Fruit fly (Drosophila melanogaster) whole organism, pupa: ENCODE results near the gene Mgat4a.
A peak's percentile ranks its signal among the peaks of the same experiment; 100 is the strongest.

Experiments used
- CG10348 ChIP-seq: fragments of 200-800 bp; sonication (Bioruptor generic); IDR thresholded peaks from 2 replicates; pipeline ENCODE4 v1.3.6; 2022; ENCODE audit warnings: missing biosample characterization, missing genetic modification characterization
- CG12605 ChIP-seq: fragments of 200-800 bp; sonication (Bioruptor generic); IDR thresholded peaks from 2 replicates; pipeline ENCODE4 v1.3.6; 2022; ENCODE audit warnings: missing biosample characterization, missing genetic modification characterization
- CG13204 ChIP-seq: fragments of 200-800 bp; sonication (Bioruptor generic); optimal IDR thresholded peaks from 2 replicates; lab custom pipeline; 2018; ENCODE audit warnings: missing biosample characterization, mild to moderate bottlenecking, missing genetic modification characterization, moderate library complexity
- CG14655 ChIP-seq: fragments of 200-800 bp; sonication (Bioruptor generic); optimal IDR thresholded peaks from 3 replicates; lab custom pipeline; 2017; ENCODE audit warnings: mild to moderate bottlenecking, missing biosample characterization, missing genetic modification reagents, missing genetic modification characterization
- CG15710 ChIP-seq: fragments of 200-800 bp; sonication (Bioruptor generic); optimal IDR thresholded peaks from 2 replicates; lab custom pipeline; 2018; ENCODE audit warnings: missing biosample characterization, mild to moderate bottlenecking, missing genetic modification characterization, moderate library complexity
- CG17806 ChIP-seq: fragments of 200-800 bp; sonication (Bioruptor generic); optimal IDR thresholded peaks from 2 replicates; lab custom pipeline; 2018; ENCODE audit warnings: missing biosample characterization, mild to moderate bottlenecking, missing genetic modification characterization, moderate library complexity
- CG32121 ChIP-seq: fragments of 200-800 bp; sonication (Bioruptor generic); IDR thresholded peaks from 2 replicates; pipeline ENCODE4 v1.3.6; 2022; ENCODE audit warnings: missing biosample characterization, missing genetic modification characterization
- CG34367 ChIP-seq: fragments of 200-800 bp; sonication (Bioruptor generic); optimal IDR thresholded peaks from 2 replicates; lab custom pipeline; 2018; ENCODE audit warnings: missing biosample characterization, mild to moderate bottlenecking, missing genetic modification characterization
- CG4496 ChIP-seq: fragments of 200-800 bp; sonication (Bioruptor generic); IDR thresholded peaks from 3 replicates; pipeline ENCODE4 v1.3.6; 2022; ENCODE audit warnings: missing biosample characterization, missing genetic modification characterization
- CG8159 ChIP-seq: fragments of 200-800 bp; sonication (Bioruptor generic); optimal IDR thresholded peaks from 3 replicates; lab custom pipeline; 2018; ENCODE audit warnings: missing biosample characterization, mild to moderate bottlenecking, missing genetic modification characterization, moderate library complexity
- CG8301 ChIP-seq: fragments of 200-800 bp; sonication (Bioruptor generic); optimal IDR thresholded peaks from 2 replicates; lab custom pipeline; 2018; ENCODE audit warnings: missing biosample characterization, mild to moderate bottlenecking, missing genetic modification characterization
- CG9948 ChIP-seq: fragments of 200-800 bp; sonication (Bioruptor generic); optimal IDR thresholded peaks from 2 replicates; lab custom pipeline; 2018; ENCODE audit warnings: missing biosample characterization, mild to moderate bottlenecking, missing genetic modification characterization, moderate library complexity
- D1 ChIP-seq: fragments of 200-800 bp; sonication (Bioruptor generic); optimal IDR thresholded peaks from 2 replicates; lab custom pipeline; 2018; ENCODE audit warnings: missing biosample characterization, mild to moderate bottlenecking, missing genetic modification characterization, moderate library complexity
- EcR ChIP-seq: fragments of 200-800 bp; sonication (Bioruptor generic); optimal IDR thresholded peaks from 3 replicates; lab custom pipeline; 2019; ENCODE audit warnings: missing biosample characterization, missing genetic modification characterization, mild to moderate bottlenecking, moderate library complexity, missing genetic modification reagents
- Ets98B ChIP-seq: fragments of 200-800 bp; sonication (Bioruptor generic); IDR thresholded peaks from 2 replicates; pipeline ENCODE4 v1.3.6; 2022; ENCODE audit warnings: missing biosample characterization, missing genetic modification characterization
- Pif1A ChIP-seq: fragments of 200-800 bp; sonication (Bioruptor generic); optimal IDR thresholded peaks from 3 replicates; lab custom pipeline; 2016; ENCODE audit warnings: missing biosample characterization, missing genetic modification characterization
- Pif1B ChIP-seq: fragments of 200-800 bp; sonication (Bioruptor generic); optimal IDR thresholded peaks from 3 replicates; lab custom pipeline; 2016; ENCODE audit warnings: missing biosample characterization, missing genetic modification characterization
- Snoo ChIP-seq: fragments of 200-800 bp; sonication (Bioruptor generic); optimal IDR thresholded peaks from 3 replicates; lab custom pipeline; 2017; ENCODE audit warnings: missing biosample characterization, mild to moderate bottlenecking, missing genetic modification characterization, inconsistent platforms
- fd96Ca ChIP-seq: fragments of 200-800 bp; sonication (Bioruptor generic); IDR thresholded peaks from 3 replicates; pipeline ENCODE4 v1.3.6; 2022; ENCODE audit warnings: missing biosample characterization, missing genetic modification characterization
- gl ChIP-seq: fragments of 200-800 bp; sonication (Bioruptor generic); optimal IDR thresholded peaks from 2 replicates; lab custom pipeline; 2018; ENCODE audit warnings: missing biosample characterization, mild to moderate bottlenecking, missing genetic modification characterization
- rn ChIP-seq: fragments of 200-800 bp; sonication (Bioruptor generic); IDR thresholded peaks from 2 replicates; pipeline ENCODE4 v1.3.6; 2022; ENCODE audit warnings: missing biosample characterization, missing genetic modification characterization

Mgat4a gene

dm6 chr3L:14756724-14757463 lies 4.9 kb upstream of the Mgat4a start:
- TF ChIP-seq rn (peak; percentile 87), CG14655 (GFP tag; lab: Kevin White, UChicago) (peak; percentile 92), CG12605 (GFP tag; lab: Robert Waterston, UW) (peak; percentile 92), CG34367 (tag; lab: Kevin White, UChicago) (peak; percentile 83), CG8301 (tag; lab: Kevin White, UChicago) (peak; percentile 90), D1 (peak; percentile 30), Snoo (tag; lab: Kevin White, UChicago) (peak; percentile 86), EcR (GFP tag; lab: Kevin White, UChicago) (no peak), CG13204 (peak; percentile 74), CG8159 (tag; lab: Kevin White, UChicago) (peak; percentile 85), Pif1A (GFP tag; lab: Kevin White, UChicago) (peak; percentile 80), CG9948 (tag; lab: Kevin White, UChicago) (peak; percentile 80), CG10348 (GFP tag; lab: Robert Waterston, UW) (peak; percentile 87), fd96Ca (GFP tag; lab: Robert Waterston, UW) (peak; percentile 97), CG32121 (GFP tag; lab: Robert Waterston, UW) (peak; percentile 93), CG4496 (GFP tag; lab: Robert Waterston, UW) (peak; percentile 97), CG17806 (tag; lab: Kevin White, UChicago) (peak; percentile 79), Pif1B (GFP tag; lab: Kevin White, UChicago) (peak; percentile 72), Ets98B (peak; percentile 94), gl (tag; lab: Kevin White, UChicago) (peak; percentile 46), CG15710 (tag; lab: Kevin White, UChicago) (peak; percentile 83)

dm6 chr3L:14757464-14758384 lies 4.1 kb upstream of the Mgat4a start, which contains the start of gene CG42507:
Gene CG42507, minus strand, starts transcription at chr3L:14757962.
- TF ChIP-seq Pif1A (GFP tag; lab: Kevin White, UChicago) = no peak
- TF ChIP-seq CG12605 (GFP tag; lab: Robert Waterston, UW) = peak; percentile 58; the same call in 1 of the 2 replicates
- peak; percentile 33 for TF ChIP-seq CG34367 (tag; lab: Kevin White, UChicago)
- TF ChIP-seq D1 = no peak
- peak; percentile 50; the same call in 2 of the 3 replicates for TF ChIP-seq fd96Ca (GFP tag; lab: Robert Waterston, UW)
- peak; percentile 6; the same call in 1 of the 3 replicates for TF ChIP-seq CG4496 (GFP tag; lab: Robert Waterston, UW)
- peak; percentile 68 for TF ChIP-seq EcR (GFP tag; lab: Kevin White, UChicago)
- TF ChIP-seq rn = no peak
- peak; percentile 9 for TF ChIP-seq CG8159 (tag; lab: Kevin White, UChicago)
- TF ChIP-seq CG8301 (tag; lab: Kevin White, UChicago) = no peak
- TF ChIP-seq CG32121 (GFP tag; lab: Robert Waterston, UW) = peak; percentile 44
- TF ChIP-seq Snoo (tag; lab: Kevin White, UChicago) = no peak
- peak; percentile 13 for TF ChIP-seq CG15710 (tag; lab: Kevin White, UChicago)
- no peak for TF ChIP-seq CG9948 (tag; lab: Kevin White, UChicago)
- TF ChIP-seq CG14655 (GFP tag; lab: Kevin White, UChicago) = no peak
- peak; percentile 16 for TF ChIP-seq Pif1B (GFP tag; lab: Kevin White, UChicago)
- TF ChIP-seq CG17806 (tag; lab: Kevin White, UChicago) = no peak
- no peak for TF ChIP-seq CG10348 (GFP tag; lab: Robert Waterston, UW)
- TF ChIP-seq CG13204 = peak; percentile 61
- peak; percentile 61; the same call in 1 of the 2 replicates for TF ChIP-seq Ets98B
- TF ChIP-seq gl (tag; lab: Kevin White, UChicago) = peak; percentile 29

dm6 chr3L:14758730-14759096 lies 3.1 kb upstream of the Mgat4a start:
- TF ChIP-seq CG32121 (GFP tag; lab: Robert Waterston, UW) (no peak), CG34367 (tag; lab: Kevin White, UChicago) (no peak), Pif1A (GFP tag; lab: Kevin White, UChicago) (no peak), CG12605 (GFP tag; lab: Robert Waterston, UW) (no peak), CG8159 (tag; lab: Kevin White, UChicago) (no peak), Pif1B (GFP tag; lab: Kevin White, UChicago) (no peak), rn (no peak)

- peak; percentile 99 for TF ChIP-seq CG12605 (GFP tag; lab: Robert Waterston, UW)
- peak; percentile 99 for TF ChIP-seq Pif1B (GFP tag; lab: Kevin White, UChicago)
- TF ChIP-seq Pif1A (GFP tag; lab: Kevin White, UChicago) = peak; percentile 99
- TF ChIP-seq rn = peak; percentile 99
- TF ChIP-seq CG4496 (GFP tag; lab: Robert Waterston, UW) = peak; percentile 100
- peak; percentile 100 for TF ChIP-seq CG15710 (tag; lab: Kevin White, UChicago)
- peak; percentile 100 for TF ChIP-seq CG34367 (tag; lab: Kevin White, UChicago)
- TF ChIP-seq CG10348 (GFP tag; lab: Robert Waterston, UW) = peak; percentile 100
- TF ChIP-seq D1 = peak; percentile 99
- peak; percentile 99 for TF ChIP-seq CG13204
- TF ChIP-seq CG8301 (tag; lab: Kevin White, UChicago) = peak; percentile 100
- peak; percentile 98 for TF ChIP-seq gl (tag; lab: Kevin White, UChicago)
- peak; percentile 100 for TF ChIP-seq Ets98B
- TF ChIP-seq CG9948 (tag; lab: Kevin White, UChicago) = peak; percentile 100
- TF ChIP-seq CG17806 (tag; lab: Kevin White, UChicago) = peak; percentile 100
- peak; percentile 100 for TF ChIP-seq CG8159 (tag; lab: Kevin White, UChicago)
- peak; percentile 100 for TF ChIP-seq CG32121 (GFP tag; lab: Robert Waterston, UW)
- TF ChIP-seq fd96Ca (GFP tag; lab: Robert Waterston, UW) = peak; percentile 99
- peak; percentile 52 for TF ChIP-seq EcR (GFP tag; lab: Kevin White, UChicago)
- TF ChIP-seq CG14655 (GFP tag; lab: Kevin White, UChicago) = peak; percentile 100
- TF ChIP-seq Snoo (tag; lab: Kevin White, UChicago) = peak; percentile 100
- TF ChIP-seq, all 21 proteins: peak for 21
These were observed 2.6 kb upstream of the Mgat4a start for dm6 chr3L:14759097-14759795.
